Worm (Caenorhabditis elegans) whole organism, young adult: ENCODE results near the gene tex-2.

Experiments used
- C06A6.2 ChIP-seq: fragments of 200-800 bp; sonication (Bioruptor generic); conservative IDR thresholded peaks from 2 replicates; pipeline ENCODE4 v1.3.6; 2022; ENCODE audit warnings: missing genetic modification characterization, missing compliant biosample characterization
- F22D6.2 ChIP-seq: sonication (generic microtip); optimal IDR thresholded peaks from 2 replicates; lab custom pipeline; 2016; ENCODE audit warnings: mild to moderate bottlenecking, missing genetic modification characterization, missing compliant biosample characterization
- F23B12.7 ChIP-seq: sonication (generic microtip); optimal IDR thresholded peaks from 2 replicates; lab custom pipeline; 2017; ENCODE audit warnings: missing genetic modification characterization, mild to moderate bottlenecking, missing compliant biosample characterization, antibody characterized with exemption, moderate library complexity; ENCODE audit not compliant: insufficient read depth
- F52B5.7 ChIP-seq: sonication (generic microtip); optimal IDR thresholded peaks from 2 replicates; lab custom pipeline; 2016; ENCODE audit warnings: mild to moderate bottlenecking, missing genetic modification characterization, missing compliant biosample characterization
- T07F8.4 ChIP-seq: sonication (generic microtip); optimal IDR thresholded peaks from 2 replicates; lab custom pipeline; 2016; ENCODE audit warnings: mild to moderate bottlenecking, missing genetic modification characterization, moderate library complexity, missing compliant biosample characterization
- Y53F4B.3 ChIP-seq: fragments of 200-800 bp; sonication (Bioruptor generic); IDR thresholded peaks from 2 replicates; pipeline ENCODE4 v1.3.6; 2022; ENCODE audit warnings: missing genetic modification reagents, missing genetic modification characterization, missing compliant biosample characterization
- Y53G8AR.9 ChIP-seq: fragments of 200-800 bp; sonication (Bioruptor generic); conservative IDR thresholded peaks from 2 replicates; pipeline ENCODE4 v1.3.6; 2022; ENCODE audit warnings: missing genetic modification reagents, missing genetic modification characterization, missing compliant biosample characterization
- Y95B8A.8 ChIP-seq: fragments of 200-800 bp; sonication (Bioruptor generic); IDR thresholded peaks from 2 replicates; pipeline ENCODE4 v1.3.6; 2022; ENCODE audit warnings: missing genetic modification reagents, missing genetic modification characterization, missing compliant biosample characterization
- ama-1 ChIP-seq, 3 experiments: fragments of 150-350 bp in 1 of 3; sonication (generic microtip) in 2 of 3; optimal IDR thresholded peaks; 2 replicates each; lab custom pipeline; 2014 to 2018; ENCODE audit warnings: missing biosample characterization in 2 of 3, missing genetic modification characterization in 2 of 3, missing genetic modification reagents in 2 of 3
- aptf-3 ChIP-seq: fragments of 200-800 bp; sonication (Bioruptor generic); IDR thresholded peaks from 2 replicates; pipeline ENCODE4 v1.3.6; 2022; ENCODE audit warnings: missing genetic modification characterization, missing compliant biosample characterization
- atf-7 ChIP-seq: sonication (generic microtip); optimal IDR thresholded peaks from 2 replicates; lab custom pipeline; 2017; ENCODE audit warnings: mild to moderate bottlenecking, missing genetic modification characterization, missing compliant biosample characterization
- attf-3 ChIP-seq: fragments of 200-800 bp; sonication (Bioruptor generic); conservative IDR thresholded peaks from 2 replicates; pipeline ENCODE4 v1.3.6; 2022; ENCODE audit warnings: missing genetic modification reagents, missing genetic modification characterization, missing compliant biosample characterization
- bed-1 ChIP-seq: fragments of 200-800 bp; sonication (Bioruptor generic); IDR thresholded peaks from 2 replicates; pipeline ENCODE4 v1.3.6; 2022; ENCODE audit warnings: missing genetic modification reagents, missing genetic modification characterization, missing compliant biosample characterization
- cebp-1 ChIP-seq, 2 experiments: fragments of 200-800 bp in 1 of 2; sonication (Bioruptor generic) in 1 of 2; sonication (generic microtip) in 1 of 2; IDR thresholded peaks in 1 of 2; optimal IDR thresholded peaks in 1 of 2; 2 replicates each; pipeline versions ENCODE4 v1.3.6 to Lab custom; 2017 to 2022; ENCODE audit warnings: missing compliant biosample characterization in 2 of 2, missing genetic modification characterization in 2 of 2, mild to moderate bottlenecking in 1 of 2, missing genetic modification reagents in 1 of 2, moderate library complexity in 1 of 2
- ceh-100 ChIP-seq: fragments of 200-800 bp; sonication (Bioruptor generic); IDR thresholded peaks from 2 replicates; pipeline ENCODE4 v1.3.6; 2022; ENCODE audit warnings: missing genetic modification reagents, missing genetic modification characterization, missing compliant biosample characterization
- ceh-40 ChIP-seq: fragments of 200-800 bp; sonication (Bioruptor generic); IDR thresholded peaks from 2 replicates; pipeline ENCODE4 v1.3.6; 2022; ENCODE audit warnings: missing genetic modification characterization, missing compliant biosample characterization
- ceh-58 ChIP-seq: fragments of 200-800 bp; sonication (Bioruptor generic); IDR thresholded peaks from 2 replicates; pipeline ENCODE4 v1.3.6; 2022; ENCODE audit warnings: missing genetic modification characterization, missing compliant biosample characterization
- ceh-79 ChIP-seq: sonication (generic microtip); optimal IDR thresholded peaks from 2 replicates; lab custom pipeline; 2017; ENCODE audit warnings: mild to moderate bottlenecking, missing genetic modification characterization, missing compliant biosample characterization
- die-1 ChIP-seq: sonication (generic microtip); optimal IDR thresholded peaks from 2 replicates; lab custom pipeline; 2016; ENCODE audit warnings: missing genotype, mild to moderate bottlenecking, missing genetic modification characterization, missing compliant biosample characterization
- dox-1 ChIP-seq: fragments of 200-800 bp; sonication (Bioruptor generic); IDR thresholded peaks from 2 replicates; pipeline ENCODE4 v1.3.6; 2022; ENCODE audit warnings: missing genetic modification reagents, missing genetic modification characterization, missing compliant biosample characterization
- dpff-1 ChIP-seq: sonication (generic microtip); optimal IDR thresholded peaks from 2 replicates; lab custom pipeline; 2017; ENCODE audit warnings: mild to moderate bottlenecking, missing genetic modification characterization, missing compliant biosample characterization
- egl-44 ChIP-seq: fragments of 200-800 bp; sonication (Bioruptor generic); IDR thresholded peaks from 2 replicates; pipeline ENCODE4 v1.3.6; 2022; ENCODE audit warnings: missing genetic modification reagents, missing genetic modification characterization, missing compliant biosample characterization
- ets-4 ChIP-seq: fragments of 200-800 bp; sonication (Bioruptor generic); optimal IDR thresholded peaks from 2 replicates; lab custom pipeline; 2018; ENCODE audit warnings: mild to moderate bottlenecking, missing genetic modification characterization, missing compliant biosample characterization
- hlh-26 ChIP-seq: fragments of 200-800 bp; sonication (Bioruptor generic); conservative IDR thresholded peaks from 2 replicates; pipeline ENCODE4 v1.3.6; 2022; ENCODE audit warnings: missing genetic modification reagents, missing genetic modification characterization, missing compliant biosample characterization
- hmg-1.2 ChIP-seq: fragments of 200-800 bp; sonication (Bioruptor generic); IDR thresholded peaks from 2 replicates; pipeline ENCODE4 v1.3.6; 2022; ENCODE audit warnings: missing genetic modification reagents, missing genetic modification characterization, missing compliant biosample characterization
- hmg-20 ChIP-seq: fragments of 200-800 bp; sonication (Bioruptor generic); IDR thresholded peaks from 2 replicates; pipeline ENCODE4 v1.3.6; 2022; ENCODE audit warnings: missing genetic modification reagents, missing genetic modification characterization, missing compliant biosample characterization
- lin-26 ChIP-seq: fragments of 200-800 bp; sonication (Bioruptor generic); IDR thresholded peaks from 2 replicates; pipeline ENCODE4 v1.3.6; 2022; ENCODE audit warnings: missing genetic modification reagents, missing genetic modification characterization, missing compliant biosample characterization
- lsl-1 ChIP-seq: fragments of 200-800 bp; sonication (Bioruptor generic); optimal IDR thresholded peaks from 2 replicates; lab custom pipeline; 2018; ENCODE audit warnings: mild to moderate bottlenecking, missing genetic modification characterization, moderate library complexity, missing compliant biosample characterization
- madf-3 ChIP-seq: fragments of 200-800 bp; sonication (Bioruptor generic); IDR thresholded peaks from 2 replicates; pipeline ENCODE4 v1.3.6; 2022; ENCODE audit warnings: missing genetic modification reagents, missing genetic modification characterization, missing compliant biosample characterization
- madf-6 ChIP-seq: fragments of 200-800 bp; sonication (Bioruptor generic); IDR thresholded peaks from 2 replicates; pipeline ENCODE4 v1.3.6; 2022; ENCODE audit warnings: missing genetic modification reagents, missing genetic modification characterization, missing compliant biosample characterization
- nhr-80 ChIP-seq: sonication (generic microtip); optimal IDR thresholded peaks from 2 replicates; lab custom pipeline; 2016; ENCODE audit warnings: missing genetic modification characterization, missing compliant biosample characterization
- rcor-1 ChIP-seq: fragments of 200-800 bp; sonication (Bioruptor generic); IDR thresholded peaks from 2 replicates; pipeline ENCODE4 v1.3.6; 2022; ENCODE audit warnings: missing genetic modification reagents, missing genetic modification characterization, missing compliant biosample characterization
- repo-1 ChIP-seq: sonication (generic microtip); optimal IDR thresholded peaks from 2 replicates; lab custom pipeline; 2017; ENCODE audit warnings: mild to moderate bottlenecking, missing genetic modification characterization, missing compliant biosample characterization
- rpc-1 ChIP-seq, 2 experiments: fragments of 150-350 bp in 1 of 2; sonication (generic microtip) in 1 of 2; optimal IDR thresholded peaks; 2 replicates each; lab custom pipeline; 2014 to 2018; ENCODE audit warnings: missing biosample characterization in 1 of 2, missing genetic modification characterization in 1 of 2, missing genetic modification reagents in 1 of 2, missing genotype in 1 of 2
- snpc-1.1 ChIP-seq: sonication (generic microtip); optimal IDR thresholded peaks from 2 replicates; lab custom pipeline; 2017; ENCODE audit warnings: missing genetic modification characterization, mild to moderate bottlenecking, missing compliant biosample characterization, antibody characterized with exemption, moderate library complexity, missing genotype, missing genetic modification reagents; ENCODE audit not compliant: insufficient read depth
- snpc-1.3 ChIP-seq: sonication (generic microtip); optimal IDR thresholded peaks from 2 replicates; lab custom pipeline; 2017; ENCODE audit warnings: missing genetic modification characterization, mild to moderate bottlenecking, missing compliant biosample characterization, antibody characterized with exemption, moderate library complexity, missing genotype, missing genetic modification reagents; ENCODE audit not compliant: insufficient read depth
- snpc-4 ChIP-seq, 5 experiments: fragments of 150-350 bp in 1 of 5; sonication (generic microtip) in 4 of 5; optimal IDR thresholded peaks; 2 replicates each; lab custom pipeline; 2014 to 2018; ENCODE audit warnings: missing genetic modification characterization in 5 of 5, missing biosample characterization in 3 of 5, antibody characterized with exemption in 2 of 5, mild to moderate bottlenecking in 2 of 5, missing compliant biosample characterization in 2 of 5, missing genotype in 2 of 5, moderate library complexity in 2 of 5, missing genetic modification reagents in 1 of 5
- tlf-1 ChIP-seq: fragments of 200-800 bp; sonication (Bioruptor generic); optimal IDR thresholded peaks from 2 replicates; lab custom pipeline; 2018; ENCODE audit warnings: mild to moderate bottlenecking, missing genetic modification characterization, missing compliant biosample characterization
- ztf-22 ChIP-seq: fragments of 200-800 bp; sonication (Bioruptor generic); optimal IDR thresholded peaks from 2 replicates; lab custom pipeline; 2018; ENCODE audit warnings: mild to moderate bottlenecking, missing genetic modification characterization, moderate library complexity, missing compliant biosample characterization
- ztf-3 ChIP-seq: fragments of 200-800 bp; sonication (Bioruptor generic); optimal IDR thresholded peaks from 2 replicates; lab custom pipeline; 2018; ENCODE audit warnings: mild to moderate bottlenecking, missing genetic modification characterization, missing compliant biosample characterization

The tex-2 gene

ce11 chrII:5918149-5918697 is 44.8 kb upstream of the tex-2 start, which contains the start of gene ptp-2:
Gene ptp-2 (plus strand): TSS chrII:5918647.
- TF ChIP-seq lin-26 (GFP tag; lab: Robert Waterston, UW), result no peak
- no peak for TF ChIP-seq cebp-1 (GFP tag; IDR thresholded peaks at IDR 0.05; lab: Robert Waterston, UW)
- peak; percentile 17 for TF ChIP-seq cebp-1 (tag; optimal IDR thresholded peaks at IDR 0.05; lab: Kevin White, UChicago)
- TF ChIP-seq snpc-4 (GFP tag; optimal IDR thresholded peaks at IDR 0.05; lab: Kevin White, UChicago), result no peak
- TF ChIP-seq snpc-4 (tag; optimal IDR thresholded peaks at IDR 0.05; lab: Kevin White, UChicago), result peak in 1 of 4 experiments; percentile 0
- no peak for TF ChIP-seq aptf-3
- TF ChIP-seq dpff-1 (tag; lab: Kevin White, UChicago), result no peak
- no peak for TF ChIP-seq madf-3
- TF ChIP-seq attf-3 (GFP tag; lab: Robert Waterston, UW), result peak; percentile 95
- TF ChIP-seq ceh-100 (GFP tag; lab: Robert Waterston, UW), result peak; percentile 75
- TF ChIP-seq ama-1 (optimal IDR thresholded peaks at IDR 0.05; lab: Kevin White, UChicago), result no peak
- TF ChIP-seq ama-1 (GFP tag; optimal IDR thresholded peaks at IDR 0.05; lab: Kevin White, UChicago), result peak in 1 of 2 experiments; percentile 19
- no peak for TF ChIP-seq T07F8.4 (tag; lab: Kevin White, UChicago)
- no peak for TF ChIP-seq rpc-1 (optimal IDR thresholded peaks at IDR 0.05; lab: Kevin White, UChicago)
- no peak for TF ChIP-seq rpc-1 (tag; optimal IDR thresholded peaks at IDR 0.05; lab: Kevin White, UChicago)
- TF ChIP-seq ceh-40 (GFP tag; lab: Robert Waterston, UW), result no peak
- TF ChIP-seq hlh-26, result no peak
- no peak for TF ChIP-seq F22D6.2 (tag; lab: Kevin White, UChicago)
- TF ChIP-seq F23B12.7, result peak; percentile 42
- no peak for TF ChIP-seq snpc-1.1 (tag; lab: Kevin White, UChicago)
- TF ChIP-seq, all 124 proteins: peak for 6

ce11 chrII:5917010-5917472 is 43.6 kb upstream of the tex-2 start, which contains the start of gene frh-1:
Gene frh-1 (plus strand): TSS chrII:5917422.
- TF ChIP-seq Y53G8AR.9 (GFP tag; lab: Robert Waterston, UW) (0 out of 2 replicates have a peak, but pooled peaks have one; percentile 57), madf-6 (GFP tag; lab: Robert Waterston, UW) (0 out of 2 replicates have a peak, but pooled peaks have one; percentile 22), lsl-1 (GFP tag; lab: Kevin White, UChicago) (peak; percentile 2), Y95B8A.8 (no peak), repo-1 (tag; lab: Kevin White, UChicago) (peak; percentile 41)

- TF ChIP-seq nhr-80 (tag; lab: Kevin White, UChicago) (peak; percentile 50), ceh-58 (no peak), F52B5.7 (no peak)
- TF ChIP-seq, all 124 proteins: peak for 1
Measured at ce11 chrII:5913897-5914296, 40.5 kb upstream of the tex-2 start.

ce11 chrII:5911939-5912523 is 38.6 kb upstream of the tex-2 start:
- TF ChIP-seq Y95B8A.8, result no peak
- no peak for TF ChIP-seq egl-44 (GFP tag; lab: Robert Waterston, UW)
- no peak for TF ChIP-seq rcor-1 (GFP tag; lab: Robert Waterston, UW)
- TF ChIP-seq hmg-1.2 (GFP tag; lab: Robert Waterston, UW), result peak; percentile 41; the same call in 1 of the 2 replicates
- no peak for TF ChIP-seq ceh-79 (tag; lab: Kevin White, UChicago)
- no peak for TF ChIP-seq tlf-1 (GFP tag; lab: Kevin White, UChicago)
- no peak for TF ChIP-seq ztf-22
- TF ChIP-seq dox-1, result 0 out of 2 replicates have a peak, but pooled peaks have one; percentile 41
- TF ChIP-seq Y53G8AR.9 (GFP tag; lab: Robert Waterston, UW), result no peak
- TF ChIP-seq C06A6.2 (GFP tag; lab: Robert Waterston, UW), result no peak
- TF ChIP-seq hmg-20 (GFP tag; lab: Robert Waterston, UW), result no peak
- TF ChIP-seq ets-4 (GFP tag; lab: Kevin White, UChicago), result peak; percentile 43
- no peak for TF ChIP-seq ztf-3 (GFP tag; lab: Kevin White, UChicago)
- TF ChIP-seq atf-7 (tag; lab: Kevin White, UChicago), result peak; percentile 9
- no peak for TF ChIP-seq snpc-1.3 (tag; lab: Kevin White, UChicago)
- TF ChIP-seq nhr-80 (tag; lab: Kevin White, UChicago), result peak; percentile 93
- TF ChIP-seq bed-1, result no peak
- no peak for TF ChIP-seq die-1 (tag; lab: Kevin White, UChicago)
- no peak for TF ChIP-seq Y53F4B.3 (GFP tag; lab: Robert Waterston, UW)
- no peak for TF ChIP-seq madf-6 (GFP tag; lab: Robert Waterston, UW)
